Worm (Caenorhabditis elegans) whole organism, young adult: Measurements from ENCODE around the gene T15H9.5.

Experiments
- B0035.1 ChIP-seq: sonication (generic microtip); optimal IDR thresholded peaks from 2 replicates; lab custom pipeline; 2016; ENCODE audit warnings: missing genetic modification characterization, mild to moderate bottlenecking, missing compliant biosample characterization, missing genotype, missing genetic modification reagents
- C17E4.6 ChIP-seq: fragments of 200-800 bp; sonication (Bioruptor generic); IDR thresholded peaks from 2 replicates; pipeline ENCODE4 v1.3.6; 2022; ENCODE audit warnings: missing genetic modification reagents, missing genetic modification characterization, missing compliant biosample characterization
- F22D6.2 ChIP-seq: sonication (generic microtip); optimal IDR thresholded peaks from 2 replicates; lab custom pipeline; 2016; ENCODE audit warnings: mild to moderate bottlenecking, missing genetic modification characterization, missing compliant biosample characterization
- F39B2.1 ChIP-seq: fragments of 200-800 bp; sonication (Bioruptor generic); IDR thresholded peaks from 2 replicates; pipeline ENCODE4 v1.3.6; 2022; ENCODE audit warnings: missing genetic modification reagents, missing genetic modification characterization, missing compliant biosample characterization
- F49E8.2 ChIP-seq: sonication (generic microtip); optimal IDR thresholded peaks from 3 replicates; lab custom pipeline; 2017; ENCODE audit warnings: missing genetic modification characterization, mild to moderate bottlenecking, missing compliant biosample characterization, antibody characterized with exemption, moderate library complexity; ENCODE audit not compliant: insufficient read depth
- F57A8.1 ChIP-seq: fragments of 200-800 bp; sonication (Bioruptor generic); optimal IDR thresholded peaks from 2 replicates; lab custom pipeline; 2018; ENCODE audit warnings: mild to moderate bottlenecking, missing genetic modification characterization, moderate library complexity, missing compliant biosample characterization
- K11D2.4 ChIP-seq: fragments of 200-800 bp; sonication (Bioruptor generic); IDR thresholded peaks from 2 replicates; pipeline ENCODE4 v1.3.6; 2022; ENCODE audit warnings: missing genetic modification reagents, missing genetic modification characterization, missing compliant biosample characterization
- T26A5.8 ChIP-seq: sonication (generic microtip); optimal IDR thresholded peaks from 2 replicates; lab custom pipeline; 2016; ENCODE audit warnings: missing genetic modification characterization, missing compliant biosample characterization
- Y79H2A.3 ChIP-seq: fragments of 200-800 bp; sonication (Bioruptor generic); conservative IDR thresholded peaks from 2 replicates; pipeline ENCODE4 v1.3.6; 2022; ENCODE audit warnings: missing genetic modification reagents, missing genetic modification characterization, missing compliant biosample characterization
- ZK185.1 ChIP-seq: sonication (generic microtip); optimal IDR thresholded peaks from 2 replicates; lab custom pipeline; 2016; ENCODE audit warnings: mild to moderate bottlenecking, missing genetic modification characterization, missing compliant biosample characterization; ENCODE audit not compliant: poor library complexity, severe bottlenecking
- ama-1 ChIP-seq, 3 experiments: fragments of 150-350 bp in 1 of 3; sonication (generic microtip) in 2 of 3; optimal IDR thresholded peaks; 2 replicates each; lab custom pipeline; 2014 to 2018; ENCODE audit warnings: missing biosample characterization in 2 of 3, missing genetic modification characterization in 2 of 3, missing genetic modification reagents in 2 of 3
- ccch-3 ChIP-seq: fragments of 200-800 bp; sonication (Bioruptor generic); optimal IDR thresholded peaks from 2 replicates; lab custom pipeline; 2018; ENCODE audit warnings: mild to moderate bottlenecking, missing genetic modification characterization, missing compliant biosample characterization
- cebp-1 ChIP-seq, 2 experiments: fragments of 200-800 bp in 1 of 2; sonication (Bioruptor generic) in 1 of 2; sonication (generic microtip) in 1 of 2; IDR thresholded peaks in 1 of 2; optimal IDR thresholded peaks in 1 of 2; 2 replicates each; pipeline versions ENCODE4 v1.3.6 to Lab custom; 2017 to 2022; ENCODE audit warnings: missing compliant biosample characterization in 2 of 2, missing genetic modification characterization in 2 of 2, mild to moderate bottlenecking in 1 of 2, missing genetic modification reagents in 1 of 2, moderate library complexity in 1 of 2
- ceh-100 ChIP-seq: fragments of 200-800 bp; sonication (Bioruptor generic); IDR thresholded peaks from 2 replicates; pipeline ENCODE4 v1.3.6; 2022; ENCODE audit warnings: missing genetic modification reagents, missing genetic modification characterization, missing compliant biosample characterization
- chd-7 ChIP-seq: sonication (generic microtip); optimal IDR thresholded peaks from 2 replicates; lab custom pipeline; 2016; ENCODE audit warnings: mild to moderate bottlenecking, missing genetic modification characterization, moderate library complexity, missing compliant biosample characterization
- dox-1 ChIP-seq: fragments of 200-800 bp; sonication (Bioruptor generic); IDR thresholded peaks from 2 replicates; pipeline ENCODE4 v1.3.6; 2022; ENCODE audit warnings: missing genetic modification reagents, missing genetic modification characterization, missing compliant biosample characterization
- dpff-1 ChIP-seq: sonication (generic microtip); optimal IDR thresholded peaks from 2 replicates; lab custom pipeline; 2017; ENCODE audit warnings: mild to moderate bottlenecking, missing genetic modification characterization, missing compliant biosample characterization
- dpl-1 ChIP-seq: fragments of 150-350 bp; optimal IDR thresholded peaks from 2 replicates; lab custom pipeline; 2014; ENCODE audit warnings: missing biosample characterization, missing genetic modification reagents, missing genetic modification characterization
- egl-18 ChIP-seq: fragments of 200-800 bp; sonication (Bioruptor generic); IDR thresholded peaks from 2 replicates; pipeline ENCODE4 v1.3.6; 2022; ENCODE audit warnings: missing genetic modification reagents, missing genetic modification characterization, missing compliant biosample characterization
- egl-44 ChIP-seq: fragments of 200-800 bp; sonication (Bioruptor generic); IDR thresholded peaks from 2 replicates; pipeline ENCODE4 v1.3.6; 2022; ENCODE audit warnings: missing genetic modification reagents, missing genetic modification characterization, missing compliant biosample characterization
- egrh-3 ChIP-seq: fragments of 200-800 bp; sonication (Bioruptor generic); IDR thresholded peaks from 2 replicates; pipeline ENCODE4 v1.3.6; 2022; ENCODE audit warnings: missing genetic modification reagents, missing genetic modification characterization, missing compliant biosample characterization
- fkh-3 ChIP-seq: sonication (generic microtip); optimal IDR thresholded peaks from 2 replicates; lab custom pipeline; 2016; ENCODE audit warnings: mild to moderate bottlenecking, missing genetic modification characterization, missing compliant biosample characterization
- gei-17 ChIP-seq: fragments of 200-800 bp; sonication (Bioruptor generic); optimal IDR thresholded peaks from 2 replicates; lab custom pipeline; 2018; ENCODE audit warnings: mild to moderate bottlenecking, missing genetic modification characterization, missing compliant biosample characterization
- hrde-1 ChIP-seq: sonication (generic microtip); optimal IDR thresholded peaks from 2 replicates; lab custom pipeline; 2016; ENCODE audit warnings: missing genetic modification characterization, mild to moderate bottlenecking, missing compliant biosample characterization, moderate library complexity, missing genotype, missing genetic modification reagents, borderline replicate concordance
- let-526 ChIP-seq: fragments of 200-800 bp; sonication (Bioruptor generic); IDR thresholded peaks from 2 replicates; pipeline ENCODE4 v1.3.6; 2022; ENCODE audit warnings: missing genetic modification reagents, missing genetic modification characterization, missing compliant biosample characterization
- let-607 ChIP-seq, 2 experiments: fragments of 200-800 bp in 1 of 2; sonication (Bioruptor generic) in 1 of 2; sonication (generic microtip) in 1 of 2; optimal IDR thresholded peaks; 2 replicates each; lab custom pipeline; 2016 to 2018; ENCODE audit warnings: mild to moderate bottlenecking in 2 of 2, missing compliant biosample characterization in 2 of 2, missing genetic modification characterization in 2 of 2, moderate library complexity in 2 of 2, missing genotype in 1 of 2
- lin-26 ChIP-seq: fragments of 200-800 bp; sonication (Bioruptor generic); IDR thresholded peaks from 2 replicates; pipeline ENCODE4 v1.3.6; 2022; ENCODE audit warnings: missing genetic modification reagents, missing genetic modification characterization, missing compliant biosample characterization
- lsl-1 ChIP-seq: fragments of 200-800 bp; sonication (Bioruptor generic); optimal IDR thresholded peaks from 2 replicates; lab custom pipeline; 2018; ENCODE audit warnings: mild to moderate bottlenecking, missing genetic modification characterization, moderate library complexity, missing compliant biosample characterization
- madf-10 ChIP-seq: sonication (generic microtip); optimal IDR thresholded peaks from 2 replicates; lab custom pipeline; 2016; ENCODE audit warnings: mild to moderate bottlenecking, missing genetic modification characterization, missing compliant biosample characterization
- nfya-1 ChIP-seq: sonication (generic microtip); optimal IDR thresholded peaks from 2 replicates; lab custom pipeline; 2017; ENCODE audit warnings: antibody characterized with exemption, missing compliant biosample characterization, missing genetic modification characterization, borderline replicate concordance; ENCODE audit not compliant: insufficient read depth
- nfya-2 ChIP-seq: fragments of 200-800 bp; sonication (Bioruptor generic); IDR thresholded peaks from 2 replicates; pipeline ENCODE4 v1.3.6; 2022; ENCODE audit warnings: missing genetic modification reagents, missing genetic modification characterization, missing compliant biosample characterization
- rcor-1 ChIP-seq: fragments of 200-800 bp; sonication (Bioruptor generic); IDR thresholded peaks from 2 replicates; pipeline ENCODE4 v1.3.6; 2022; ENCODE audit warnings: missing genetic modification reagents, missing genetic modification characterization, missing compliant biosample characterization
- sea-2 ChIP-seq: fragments of 200-800 bp; sonication (Bioruptor generic); IDR thresholded peaks from 2 replicates; pipeline ENCODE4 v1.3.6; 2022; ENCODE audit warnings: missing genetic modification characterization, missing compliant biosample characterization
- tbx-9 ChIP-seq: sonication (generic microtip); optimal IDR thresholded peaks from 2 replicates; lab custom pipeline; 2016; ENCODE audit warnings: borderline replicate concordance, missing genetic modification characterization, inconsistent platforms, missing compliant biosample characterization
- xnd-1 ChIP-seq: sonication (generic microtip); optimal IDR thresholded peaks from 2 replicates; lab custom pipeline; 2016; ENCODE audit warnings: missing genotype, missing genetic modification reagents, missing genetic modification characterization, missing compliant biosample characterization
- zfh-2 ChIP-seq: fragments of 200-800 bp; sonication (Bioruptor generic); conservative IDR thresholded peaks from 2 replicates; pipeline ENCODE4 v1.3.6; 2022; ENCODE audit warnings: missing genetic modification reagents, missing genetic modification characterization, missing compliant biosample characterization

T15H9.5 gene

DNA sequence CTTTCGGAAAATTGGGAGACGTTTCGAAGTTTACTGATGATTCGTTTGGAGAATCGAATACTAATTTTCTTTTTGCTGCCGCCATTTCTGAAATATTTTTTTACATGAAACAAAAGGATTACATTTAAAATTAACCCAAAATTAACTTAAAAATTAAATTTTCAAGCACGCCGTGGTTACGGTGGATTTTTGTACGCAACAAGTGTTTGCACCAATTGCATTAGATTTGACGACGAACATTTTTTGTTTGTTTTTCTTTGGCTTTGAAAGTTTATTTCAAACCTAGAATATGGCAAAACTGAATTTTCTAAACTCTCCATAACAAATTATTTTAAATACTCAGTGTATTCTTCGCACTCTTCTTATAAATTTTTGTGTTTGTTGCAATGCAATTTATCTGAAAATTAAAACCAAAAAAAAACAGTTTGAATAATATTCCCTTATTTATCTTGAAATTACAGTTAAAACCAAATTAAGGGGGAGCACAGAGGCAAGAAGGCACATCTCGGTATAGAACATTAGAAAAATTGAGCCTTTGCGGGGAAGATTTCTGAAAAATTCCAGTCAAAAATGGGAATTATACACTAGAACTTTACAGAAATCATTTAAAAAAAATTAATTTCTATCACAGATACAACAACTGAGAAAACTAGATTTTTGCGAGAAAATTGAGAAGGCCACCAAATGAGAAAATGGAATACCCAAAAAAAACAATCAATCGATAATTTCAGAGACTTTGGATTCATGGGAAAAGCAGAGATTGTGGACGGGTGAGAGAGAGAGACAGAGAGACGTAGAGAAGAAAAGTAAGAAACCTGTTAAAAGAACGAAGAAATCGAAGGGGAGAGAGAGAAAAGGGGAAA lies 6.0 kb upstream of the T15H9.5 start, which contains the start of gene hal-3 (continued):
- TF ChIP-seq cebp-1 (GFP tag; IDR thresholded peaks at IDR 0.05; lab: Robert Waterston, UW) (no peak), cebp-1 (tag; optimal IDR thresholded peaks at IDR 0.05; lab: Kevin White, UChicago) (peak; percentile 61), tbx-9 (tag; lab: Kevin White, UChicago) (no peak), let-526 (GFP tag; lab: Robert Waterston, UW) (no peak), dpff-1 (tag; lab: Kevin White, UChicago) (peak; percentile 55), let-607 (tag; optimal IDR thresholded peaks at IDR 0.05; lab: Kevin White, UChicago) (peak in 1 of 2 experiments; percentile 56), Y79H2A.3 (GFP tag; lab: Robert Waterston, UW) (no peak), F49E8.2 (tag; lab: Kevin White, UChicago) (no peak), egl-18 (0 out of 2 replicates have a peak, but pooled peaks have one; percentile 24), C17E4.6 (GFP tag; lab: Robert Waterston, UW) (no peak), nfya-2 (GFP tag; lab: Robert Waterston, UW) (no peak), madf-10 (tag; lab: Kevin White, UChicago) (no peak), F57A8.1 (no peak), dpl-1 (GFP tag; lab: Kevin White, UChicago) (no peak), hrde-1 (tag; lab: Kevin White, UChicago) (no peak), F39B2.1 (no peak), B0035.1 (tag; lab: Kevin White, UChicago) (no peak), chd-7 (no peak), fkh-3 (tag; lab: Kevin White, UChicago) (no peak), rcor-1 (GFP tag; lab: Robert Waterston, UW) (no peak)

DNA sequence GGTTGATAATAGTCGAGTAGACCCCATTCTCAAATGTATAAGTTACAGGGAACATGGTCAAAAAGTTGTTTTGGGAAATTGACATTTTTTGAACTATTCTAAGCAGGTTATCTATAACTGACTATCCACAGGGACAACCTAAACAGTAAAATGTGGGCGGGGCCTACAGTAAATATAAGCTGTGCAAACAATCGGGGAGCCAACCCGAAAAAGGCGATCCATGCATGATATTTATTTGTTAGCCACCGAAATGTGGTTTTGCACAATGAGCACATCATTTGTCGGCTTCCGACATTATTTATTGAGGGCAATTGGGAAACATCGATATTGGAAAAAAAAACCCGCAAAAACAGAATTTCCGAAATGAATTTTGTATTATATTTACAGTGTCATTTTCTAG lies 3.5 kb upstream of the T15H9.5 start, which contains the start of gene hlh-6:
hlh-6 (minus strand) TSS at position 101 of the 400 bp plus-strand sequence.
- no peak for TF ChIP-seq dox-1
- TF ChIP-seq zfh-2 = no peak
- no peak for TF ChIP-seq egrh-3
- TF ChIP-seq egl-44 (GFP tag; lab: Robert Waterston, UW) = no peak
- no peak for TF ChIP-seq hrde-1 (tag; lab: Kevin White, UChicago)
- no peak for TF ChIP-seq xnd-1 (tag; lab: Kevin White, UChicago)
- TF ChIP-seq ceh-100 (GFP tag; lab: Robert Waterston, UW) = no peak
- TF ChIP-seq lsl-1 (GFP tag; lab: Kevin White, UChicago) = no peak
- no peak for TF ChIP-seq gei-17 (GFP tag; lab: Kevin White, UChicago)
- TF ChIP-seq T26A5.8 = no peak
- no peak for TF ChIP-seq nfya-1 (tag; lab: Kevin White, UChicago)
- TF ChIP-seq tbx-9 (tag; lab: Kevin White, UChicago) = no peak
- no peak for TF ChIP-seq ccch-3
- no peak for TF ChIP-seq ama-1 (optimal IDR thresholded peaks at IDR 0.05; lab: Kevin White, UChicago)
- no peak for TF ChIP-seq ama-1 (GFP tag; optimal IDR thresholded peaks at IDR 0.05; lab: Kevin White, UChicago)
- TF ChIP-seq K11D2.4 = no peak
- TF ChIP-seq lin-26 (GFP tag; lab: Robert Waterston, UW) = no peak
- TF ChIP-seq F22D6.2 = no peak
- TF ChIP-seq ZK185.1 (tag; lab: Kevin White, UChicago) = no peak
- TF ChIP-seq Y79H2A.3 (GFP tag; lab: Robert Waterston, UW) = no peak
- no peak for TF ChIP-seq sea-2 (GFP tag; lab: Robert Waterston, UW)
